Worm (Caenorhabditis elegans) whole organism, early embryonic: ENCODE results near the gene cdr-1.

Source experiments
- B0310.2 ChIP-seq: sonication (generic microtip); optimal IDR thresholded peaks from 2 replicates; lab custom pipeline; 2016; ENCODE audit warnings: mild to moderate bottlenecking, missing genetic modification characterization, missing compliant biosample characterization
- F13C5.2 ChIP-seq: sonication (generic microtip); optimal IDR thresholded peaks from 2 replicates; lab custom pipeline; 2017; ENCODE audit warnings: mild to moderate bottlenecking, missing genetic modification characterization, inconsistent platforms, missing compliant biosample characterization
- aly-1 ChIP-seq: sonication (generic microtip); optimal IDR thresholded peaks from 2 replicates; lab custom pipeline; 2016; ENCODE audit warnings: missing genetic modification characterization, missing compliant biosample characterization
- ama-1 ChIP-seq: fragments of 150-350 bp; optimal IDR thresholded peaks from 2 replicates; lab custom pipeline; 2014
- ceh-13 ChIP-seq: fragments of 200-800 bp; sonication (Bioruptor generic); optimal IDR thresholded peaks from 2 replicates; lab custom pipeline; 2018; ENCODE audit warnings: mild to moderate bottlenecking, missing genetic modification characterization, missing compliant biosample characterization
- ceh-36 ChIP-seq: sonication (generic microtip); optimal IDR thresholded peaks from 2 replicates; lab custom pipeline; 2016; ENCODE audit warnings: missing genetic modification characterization, inconsistent platforms, missing compliant biosample characterization
- ets-7 ChIP-seq: sonication (generic microtip); optimal IDR thresholded peaks from 2 replicates; lab custom pipeline; 2016; ENCODE audit warnings: missing genotype, missing genetic modification characterization, missing compliant biosample characterization
- flt-1 ChIP-seq: fragments of 200-800 bp; sonication (Bioruptor generic); IDR thresholded peaks from 2 replicates; pipeline ENCODE4 v1.3.6; 2022; ENCODE audit warnings: missing genetic modification characterization, missing compliant biosample characterization
- hmbx-1 ChIP-seq: sonication (generic microtip); optimal IDR thresholded peaks from 2 replicates; lab custom pipeline; 2016; ENCODE audit warnings: mild to moderate bottlenecking, missing genetic modification characterization, missing compliant biosample characterization
- hmg-4 ChIP-seq: fragments of 200-800 bp; sonication (Bioruptor generic); optimal IDR thresholded peaks from 2 replicates; lab custom pipeline; 2018; ENCODE audit warnings: mild to moderate bottlenecking, missing genetic modification characterization, missing compliant biosample characterization
- hnd-1 ChIP-seq: sonication (generic microtip); optimal IDR thresholded peaks from 2 replicates; lab custom pipeline; 2016; ENCODE audit warnings: missing genetic modification characterization, missing compliant biosample characterization
- pes-1 ChIP-seq: fragments of 200-800 bp; sonication (Bioruptor generic); IDR thresholded peaks from 2 replicates; pipeline ENCODE4 v1.3.6; 2022; ENCODE audit warnings: missing genetic modification reagents, missing genetic modification characterization, missing compliant biosample characterization
- scrt-1 ChIP-seq: fragments of 200-800 bp; sonication (Bioruptor generic); IDR thresholded peaks from 2 replicates; pipeline ENCODE4 v1.3.6; 2022; ENCODE audit warnings: missing genetic modification characterization, missing compliant biosample characterization
- sea-1 ChIP-seq: fragments of 200-800 bp; sonication (Bioruptor generic); conservative IDR thresholded peaks from 2 replicates; pipeline ENCODE4 v1.3.6; 2022; ENCODE audit warnings: missing genetic modification characterization, missing compliant biosample characterization
- tbx-11 ChIP-seq: fragments of 200-800 bp; sonication (Bioruptor generic); IDR thresholded peaks from 2 replicates; pipeline ENCODE4 v1.3.6; 2022; ENCODE audit warnings: missing genetic modification characterization, missing compliant biosample characterization
- tbx-37 ChIP-seq: fragments of 200-800 bp; sonication (Bioruptor generic); conservative IDR thresholded peaks from 2 replicates; pipeline ENCODE4 v1.3.6; 2022; ENCODE audit warnings: missing genetic modification reagents, missing genetic modification characterization, missing compliant biosample characterization
- tra-4 ChIP-seq: sonication (generic microtip); optimal IDR thresholded peaks from 2 replicates; lab custom pipeline; 2017; ENCODE audit warnings: missing genetic modification characterization, missing compliant biosample characterization

Gene cdr-1

DNA sequence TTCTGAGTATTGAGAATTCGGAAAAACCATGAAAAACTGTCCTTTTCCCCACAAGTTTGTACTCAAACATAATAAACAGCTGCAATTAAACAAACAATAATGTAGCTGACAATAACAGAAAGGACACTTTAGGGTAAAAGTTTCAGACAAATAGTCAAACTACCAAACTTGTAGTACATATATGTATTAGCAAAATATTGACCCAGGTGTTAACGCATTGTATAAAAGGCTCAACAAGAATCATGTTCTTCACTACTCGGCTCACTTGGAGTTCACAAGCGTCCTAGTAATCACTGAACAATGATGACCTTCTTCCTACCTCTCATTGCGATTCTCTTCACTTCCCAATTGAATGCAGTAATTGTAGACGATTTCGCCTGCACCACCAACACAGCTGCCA lies 9.3 kb upstream of the cdr-1 start, which contains the start of gene F35E8.6:
Gene F35E8.6, plus strand, starts transcription at position 301 of the 400 bp plus-strand sequence.
- no peak for TF ChIP-seq ets-7 (tag; lab: Kevin White, UChicago)
- no peak for TF ChIP-seq hmg-4 (GFP tag; lab: Kevin White, UChicago)
- TF ChIP-seq flt-1 (GFP tag; lab: Robert Waterston, UW): no peak
- TF ChIP-seq tbx-11: no peak
- no peak for TF ChIP-seq F13C5.2 (tag; lab: Kevin White, UChicago)
- TF ChIP-seq ceh-13 (GFP tag; lab: Kevin White, UChicago): no peak

DNA sequence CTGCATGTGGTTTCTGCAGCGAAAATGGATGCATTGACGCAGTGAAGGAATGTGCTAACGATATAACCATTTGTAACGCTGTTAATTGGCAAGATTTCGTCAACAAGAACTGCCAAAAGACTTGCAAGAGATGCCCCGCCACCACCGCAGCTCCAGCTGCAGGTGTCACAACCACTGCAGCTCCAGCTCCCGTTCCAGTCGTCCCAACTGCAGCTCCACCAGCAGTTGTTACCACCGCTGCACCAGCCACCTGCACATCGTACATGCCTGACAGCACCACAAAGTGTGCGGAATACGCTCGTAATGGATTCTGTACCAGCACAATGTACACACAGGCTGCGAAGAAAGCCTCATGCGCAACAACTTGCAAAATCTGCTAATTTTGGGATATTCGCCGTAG lies 8.4 kb upstream of the cdr-1 start:
- no peak for TF ChIP-seq hnd-1 (tag; lab: Kevin White, UChicago)
- TF ChIP-seq hmbx-1: no peak
- no peak for TF ChIP-seq ama-1 (lab: Kevin White, UChicago)
- no peak for TF ChIP-seq aly-1 (tag; lab: Kevin White, UChicago)
- no peak for TF ChIP-seq ets-7 (tag; lab: Kevin White, UChicago)
- TF ChIP-seq pes-1 (GFP tag; lab: Robert Waterston, UW): no peak
- TF ChIP-seq tra-4 (tag; lab: Kevin White, UChicago): no peak
- TF ChIP-seq scrt-1 (GFP tag; lab: Robert Waterston, UW): no peak
- no peak for TF ChIP-seq B0310.2 (tag; lab: Kevin White, UChicago)
- TF ChIP-seq sea-1 (GFP tag; lab: Robert Waterston, UW): no peak
- TF ChIP-seq ceh-13 (GFP tag; lab: Kevin White, UChicago): no peak
- no peak for TF ChIP-seq ceh-36 (tag; lab: Kevin White, UChicago)
- TF ChIP-seq flt-1 (GFP tag; lab: Robert Waterston, UW): no peak
- no peak for TF ChIP-seq F13C5.2 (tag; lab: Kevin White, UChicago)
- no peak for TF ChIP-seq hmg-4 (GFP tag; lab: Kevin White, UChicago)
- no peak for TF ChIP-seq tbx-11
- no peak for TF ChIP-seq tbx-37

DNA sequence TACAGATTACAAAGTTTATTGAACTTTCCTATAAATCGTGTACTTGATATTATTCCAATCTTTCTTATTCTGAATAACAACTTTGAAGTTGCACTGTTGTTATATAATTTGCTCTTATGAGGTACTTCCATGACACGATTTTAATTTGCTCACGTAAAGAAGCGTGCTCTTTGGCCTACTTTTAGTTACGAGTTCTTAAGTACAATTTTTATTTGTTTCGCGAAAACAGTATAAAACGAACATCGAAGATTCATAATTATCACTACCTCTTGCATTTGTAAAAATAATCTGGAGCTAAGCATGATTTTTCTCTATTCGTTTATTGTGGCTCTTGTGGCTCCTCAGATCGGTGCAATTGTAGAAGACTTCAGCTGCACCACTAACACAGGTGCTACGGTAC lies 7.4 kb upstream of the cdr-1 start, which contains the start of gene F35E8.7:
Gene F35E8.7, plus strand, starts transcription at position 301 of the 400 bp plus-strand sequence.
- no peak for TF ChIP-seq B0310.2 (tag; lab: Kevin White, UChicago)

DNA sequence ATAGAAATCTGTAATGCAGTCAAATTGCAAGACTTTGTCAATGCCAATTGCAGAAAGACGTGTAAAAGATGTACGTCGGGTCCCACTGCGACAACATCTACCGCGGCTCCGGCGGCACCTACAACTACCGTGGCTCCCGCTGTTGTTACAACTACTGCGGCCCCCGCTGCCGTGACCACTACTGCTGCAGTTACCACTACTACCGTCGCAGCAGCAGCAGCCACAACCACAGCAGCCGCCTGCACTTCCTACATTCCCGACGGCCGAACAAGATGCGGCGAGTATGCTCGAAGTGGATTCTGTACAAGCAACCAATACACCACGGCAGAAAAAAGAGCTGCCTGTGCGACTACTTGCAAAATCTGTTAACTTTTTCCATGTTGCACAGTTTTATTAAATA lies 6.3 kb upstream of the cdr-1 start:
- no peak for TF ChIP-seq pes-1 (GFP tag; lab: Robert Waterston, UW)
- no peak for TF ChIP-seq tbx-37
- TF ChIP-seq hmg-4 (GFP tag; lab: Kevin White, UChicago): no peak
- no peak for TF ChIP-seq tbx-11
- no peak for TF ChIP-seq sea-1 (GFP tag; lab: Robert Waterston, UW)
- no peak for TF ChIP-seq ama-1 (lab: Kevin White, UChicago)
- TF ChIP-seq hmbx-1: no peak
- TF ChIP-seq ceh-13 (GFP tag; lab: Kevin White, UChicago): no peak
- TF ChIP-seq ets-7 (tag; lab: Kevin White, UChicago): no peak
- no peak for TF ChIP-seq tra-4 (tag; lab: Kevin White, UChicago)
- TF ChIP-seq F13C5.2 (tag; lab: Kevin White, UChicago): no peak
- no peak for TF ChIP-seq aly-1 (tag; lab: Kevin White, UChicago)
- no peak for TF ChIP-seq B0310.2 (tag; lab: Kevin White, UChicago)
- no peak for TF ChIP-seq hnd-1 (tag; lab: Kevin White, UChicago)
- no peak for TF ChIP-seq flt-1 (GFP tag; lab: Robert Waterston, UW)
- no peak for TF ChIP-seq scrt-1 (GFP tag; lab: Robert Waterston, UW)
- TF ChIP-seq ceh-36 (tag; lab: Kevin White, UChicago): no peak

DNA sequence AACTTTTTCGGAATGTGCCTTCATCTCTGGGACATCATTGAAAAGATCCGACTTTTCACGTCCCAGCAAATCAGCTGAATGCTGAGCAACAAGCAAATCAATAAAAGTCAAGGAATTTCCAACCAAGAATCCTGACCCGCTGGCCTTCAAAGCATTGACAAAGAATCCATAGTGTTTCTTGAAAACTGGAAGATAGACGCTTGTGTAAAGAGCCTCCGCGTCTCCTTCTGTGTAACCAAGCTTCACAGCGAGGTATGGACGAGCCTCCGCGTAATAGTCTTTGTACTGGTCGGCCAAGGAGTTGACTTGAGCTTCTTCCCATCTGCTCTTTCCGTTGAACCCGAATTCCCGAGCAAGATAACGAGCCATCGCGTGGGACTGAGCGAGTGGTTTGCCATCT lies 5.8 kb upstream of the cdr-1 start:
- TF ChIP-seq ama-1 (lab: Kevin White, UChicago): no peak
- TF ChIP-seq tbx-11: no peak
- TF ChIP-seq B0310.2 (tag; lab: Kevin White, UChicago): no peak
- no peak for TF ChIP-seq hmbx-1
- TF ChIP-seq ets-7 (tag; lab: Kevin White, UChicago): no peak
- TF ChIP-seq pes-1 (GFP tag; lab: Robert Waterston, UW): no peak
- no peak for TF ChIP-seq ceh-13 (GFP tag; lab: Kevin White, UChicago)
- TF ChIP-seq tbx-37: no peak
- TF ChIP-seq sea-1 (GFP tag; lab: Robert Waterston, UW): no peak
- no peak for TF ChIP-seq flt-1 (GFP tag; lab: Robert Waterston, UW)
- TF ChIP-seq aly-1 (tag; lab: Kevin White, UChicago): no peak
- no peak for TF ChIP-seq ceh-36 (tag; lab: Kevin White, UChicago)
- TF ChIP-seq F13C5.2 (tag; lab: Kevin White, UChicago): no peak

DNA sequence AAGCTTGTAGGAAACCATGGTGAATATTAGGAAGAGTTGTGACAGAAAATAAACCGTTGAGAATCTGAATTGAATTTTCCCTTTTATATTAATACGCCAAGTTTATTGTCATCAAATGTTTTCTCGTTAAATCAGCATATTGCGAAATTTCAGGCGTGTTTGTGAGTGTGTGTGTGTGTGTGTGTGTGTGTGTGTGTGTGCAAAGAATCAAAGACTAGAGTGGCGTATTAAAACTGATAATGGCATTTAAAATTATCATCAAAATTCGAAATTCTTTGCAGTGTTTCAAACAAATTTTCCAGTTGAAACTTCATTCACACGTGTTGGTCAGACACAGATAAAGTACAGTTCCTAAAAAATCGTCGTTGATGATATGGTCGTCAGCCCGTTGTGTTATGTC lies 5.2 kb upstream of the cdr-1 start, which contains the start of gene gst-38:
Gene gst-38, minus strand, starts transcription at position 152 of the 400 bp plus-strand sequence.
- no peak for TF ChIP-seq scrt-1 (GFP tag; lab: Robert Waterston, UW)
- TF ChIP-seq flt-1 (GFP tag; lab: Robert Waterston, UW): no peak
- TF ChIP-seq ets-7 (tag; lab: Kevin White, UChicago): no peak
- TF ChIP-seq hmbx-1: no peak
- TF ChIP-seq B0310.2 (tag; lab: Kevin White, UChicago): no peak
- TF ChIP-seq tra-4 (tag; lab: Kevin White, UChicago): no peak
- no peak for TF ChIP-seq tbx-11
- no peak for TF ChIP-seq tbx-37
- no peak for TF ChIP-seq F13C5.2 (tag; lab: Kevin White, UChicago)
- no peak for TF ChIP-seq hnd-1 (tag; lab: Kevin White, UChicago)
- TF ChIP-seq pes-1 (GFP tag; lab: Robert Waterston, UW): no peak
- TF ChIP-seq ceh-13 (GFP tag; lab: Kevin White, UChicago): no peak
- no peak for TF ChIP-seq ceh-36 (tag; lab: Kevin White, UChicago)

DNA sequence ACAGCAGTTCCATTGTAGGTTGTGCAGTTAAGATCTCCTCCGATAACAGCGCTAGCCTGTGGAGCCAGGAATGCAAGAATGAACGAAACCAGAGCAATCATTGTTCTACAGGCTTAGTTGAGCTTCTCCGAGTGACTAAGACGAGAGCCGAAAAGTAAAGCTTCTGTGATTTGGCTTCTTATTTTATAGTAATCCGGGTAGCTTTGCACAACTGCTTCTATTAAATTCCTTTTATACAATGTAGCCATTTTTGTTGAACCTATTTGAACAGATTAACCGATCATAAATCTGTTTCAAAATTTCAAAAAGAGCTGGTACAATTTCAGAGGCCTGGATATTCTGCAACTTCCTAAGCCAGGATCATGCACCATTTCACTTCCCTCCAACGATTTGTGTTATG lies 3.7 kb upstream of the cdr-1 start, which contains the start of gene F35E8.9:
Gene F35E8.9, minus strand, starts transcription at position 101 of the 400 bp plus-strand sequence.
- no peak for TF ChIP-seq B0310.2 (tag; lab: Kevin White, UChicago)
- no peak for TF ChIP-seq hmbx-1
- TF ChIP-seq hnd-1 (tag; lab: Kevin White, UChicago): no peak
- TF ChIP-seq flt-1 (GFP tag; lab: Robert Waterston, UW): no peak
- no peak for TF ChIP-seq hmg-4 (GFP tag; lab: Kevin White, UChicago)
